Fruit fly (Drosophila melanogaster): ENCODE data around the gene PGRP-SB1.

PGRP-SB1 gene

dm6 chr3L:16762203-16762997 is 34.6 kb upstream of the PGRP-SB1 start (continued):
- TF ChIP-seq CG9215 (GFP tag; IDR thresholded peaks at IDR 0.05) (no peak), Drgx (GFP tag; IDR thresholded peaks at IDR 0.05) (peak; percentile 30; the same call in 1 of the 2 replicates), CG13775 (GFP tag; optimal IDR thresholded peaks at IDR 0.05) (no peak), CG14050 (GFP tag; IDR thresholded peaks at IDR 0.05) (no peak), Nf-YA (GFP tag; IDR thresholded peaks at IDR 0.05) (no peak), CrebB (tag; optimal IDR thresholded peaks at IDR 0.05) (no peak), ac (GFP tag; optimal IDR thresholded peaks at IDR 0.05) (no peak), knrl (GFP tag; IDR thresholded peaks at IDR 0.05; ENCODE audit: partially characterized antibody) (no peak), bigmax (GFP tag; optimal IDR thresholded peaks at IDR 0.05) (no peak), crol (GFP tag; IDR thresholded peaks at IDR 0.05) (no peak), phol (tag; optimal IDR thresholded peaks at IDR 0.05) (peak; percentile 4), D (optimal IDR thresholded peaks at IDR 0.05) (peak; percentile 58), D (GFP tag; optimal IDR thresholded peaks at IDR 0.05) (no peak), CG15269 (tag; optimal IDR thresholded peaks at IDR 0.05) (no peak), CG11696 (GFP tag; IDR thresholded peaks at IDR 0.05) (no peak), CG17385 (GFP tag; optimal IDR thresholded peaks at IDR 0.05) (no peak), pzg (GFP tag; optimal IDR thresholded peaks at IDR 0.05) (no peak), sens (GFP tag) (peak; percentile 1), CG15479 (GFP tag; optimal IDR thresholded peaks at IDR 0.05) (no peak), jigr1 (GFP tag; IDR thresholded peaks at IDR 0.05) (no peak), dmrt11E (tag; optimal IDR thresholded peaks at IDR 0.05) (peak; percentile 18), mirr (GFP tag; optimal IDR thresholded peaks at IDR 0.05) (no peak), tll (GFP tag; optimal IDR thresholded peaks at IDR 0.05) (peak in 1 of 2 experiments; percentile 7), slp2 (GFP tag; optimal IDR thresholded peaks at IDR 0.05) (no peak), Meics (GFP tag; optimal IDR thresholded peaks at IDR 0.05) (no peak), CG4854 (GFP tag; optimal IDR thresholded peaks at IDR 0.05) (no peak), bsh (GFP tag; optimal IDR thresholded peaks at IDR 0.05) (peak; percentile 9 to 64), caup (GFP tag; optimal IDR thresholded peaks at IDR 0.05; ENCODE audit: severe bottlenecking) (no peak), NFAT (GFP tag; IDR thresholded peaks at IDR 0.05) (no peak), CG14860 (GFP tag; IDR thresholded peaks at IDR 0.05; ENCODE audit: partially characterized antibody) (no peak), CG2199 (GFP tag; IDR thresholded peaks at IDR 0.05) (peak; percentile 84; the same call in 1 of the 3 replicates), cas (GFP tag; IDR thresholded peaks at IDR 0.05) (no peak), sqz (GFP tag; optimal IDR thresholded peaks at IDR 0.05) (no peak), slbo (GFP tag; IDR thresholded peaks at IDR 0.05) (no peak), Spps (tag; optimal IDR thresholded peaks at IDR 0.05) (no peak), jumu (GFP tag; optimal IDR thresholded peaks at IDR 0.05) (no peak), ems (GFP tag; optimal IDR thresholded peaks at IDR 0.05) (no peak), Atf-2 (GFP tag; optimal IDR thresholded peaks at IDR 0.05) (no peak)

dm6 chr3L:16760274-16760673 is 32.5 kb upstream of the PGRP-SB1 start:
- TF ChIP-seq sug (tag; optimal IDR thresholded peaks at IDR 0.05) (no peak), Med (GFP tag) (peak; percentile 77), CG15514 (GFP tag; optimal IDR thresholded peaks at IDR 0.05) (no peak), maf-S (GFP tag; optimal IDR thresholded peaks at IDR 0.05) (no peak), CG4854 (GFP tag; optimal IDR thresholded peaks at IDR 0.05) (no peak), Six4 (GFP tag; optimal IDR thresholded peaks at IDR 0.05) (no peak), bigmax (GFP tag; optimal IDR thresholded peaks at IDR 0.05) (no peak), Doc2 (GFP tag; IDR thresholded peaks at IDR 0.05) (no peak), Xbp1 (GFP tag; optimal IDR thresholded peaks at IDR 0.05) (peak; percentile 51), Poxn (GFP tag; IDR thresholded peaks at IDR 0.05) (no peak), pfk (GFP tag; optimal IDR thresholded peaks at IDR 0.05) (no peak), sens-2 (GFP tag; IDR thresholded peaks at IDR 0.05) (no peak), CG1647 (GFP tag; optimal IDR thresholded peaks at IDR 0.05) (no peak), Abd-B (GFP tag; optimal IDR thresholded peaks at IDR 0.05) (no peak), tup (GFP tag; optimal IDR thresholded peaks at IDR 0.05) (no peak), CG18764 (GFP tag; optimal IDR thresholded peaks at IDR 0.05) (no peak)

Measured in whole organism, embryonic.